Worm (Caenorhabditis elegans) whole organism, L2 larva: Measurements from ENCODE around the gene rfk-1.

ENCODE experiments used
- R02D3.7 ChIP-seq: fragments of 150-350 bp; optimal IDR thresholded peaks from 2 replicates; lab custom pipeline; 2014; ENCODE audit warnings: missing biosample characterization, missing genetic modification characterization
- blmp-1 ChIP-seq: sonication (generic microtip); optimal IDR thresholded peaks from 2 replicates; lab custom pipeline; 2017; ENCODE audit warnings: missing genetic modification characterization, mild to moderate bottlenecking, missing compliant biosample characterization, antibody characterized with exemption, moderate library complexity; ENCODE audit not compliant: insufficient read depth
- dmd-4 ChIP-seq: sonication (generic microtip); optimal IDR thresholded peaks from 2 replicates; lab custom pipeline; 2017; ENCODE audit warnings: missing biosample characterization, missing genetic modification characterization
- egl-27 ChIP-seq: sonication (generic microtip); optimal IDR thresholded peaks from 3 replicates; lab custom pipeline; 2017; ENCODE audit warnings: missing biosample characterization, missing genetic modification reagents, missing genetic modification characterization
- fos-1 ChIP-seq: fragments of 150-350 bp; optimal IDR thresholded peaks from 2 replicates; lab custom pipeline; 2014; ENCODE audit warnings: missing biosample characterization, missing genetic modification characterization
- lsy-2 ChIP-seq, 2 experiments: fragments of 150-350 bp in 1 of 2; sonication (generic microtip) in 1 of 2; optimal IDR thresholded peaks; 2 replicates each; lab custom pipeline; 2014 to 2017; ENCODE audit warnings: missing biosample characterization in 2 of 2, missing genetic modification characterization in 2 of 2
- mab-5 ChIP-seq: fragments of 150-350 bp; optimal IDR thresholded peaks from 2 replicates; lab custom pipeline; 2014; ENCODE audit warnings: missing biosample characterization, missing genetic modification characterization
- nhr-23 ChIP-seq: fragments of 150-350 bp; optimal IDR thresholded peaks from 2 replicates; lab custom pipeline; 2014; ENCODE audit warnings: missing biosample characterization, missing genetic modification reagents, missing genetic modification characterization
- nhr-25 ChIP-seq: fragments of 150-350 bp; sonication (generic microtip); optimal IDR thresholded peaks from 3 replicates; lab custom pipeline; 2014; ENCODE audit warnings: missing biosample characterization, missing genetic modification characterization
- nhr-77 ChIP-seq: fragments of 150-350 bp; optimal IDR thresholded peaks from 2 replicates; lab custom pipeline; 2014; ENCODE audit warnings: missing biosample characterization, missing genetic modification characterization
- snpc-4 ChIP-seq: fragments of 150-350 bp; optimal IDR thresholded peaks from 2 replicates; lab custom pipeline; 2014; ENCODE audit warnings: missing biosample characterization, missing genetic modification characterization
- unc-39 ChIP-seq: fragments of 150-350 bp; optimal IDR thresholded peaks from 2 replicates; lab custom pipeline; 2014; ENCODE audit warnings: missing biosample characterization, missing genetic modification characterization
- unc-62 ChIP-seq: fragments of 150-350 bp; optimal IDR thresholded peaks from 2 replicates; lab custom pipeline; 2014; ENCODE audit warnings: missing biosample characterization, missing genetic modification reagents, missing genetic modification characterization
- ztf-4 ChIP-seq: fragments of 150-350 bp; optimal IDR thresholded peaks from 2 replicates; lab custom pipeline; 2014; ENCODE audit warnings: missing biosample characterization, missing genetic modification characterization

DNA sequence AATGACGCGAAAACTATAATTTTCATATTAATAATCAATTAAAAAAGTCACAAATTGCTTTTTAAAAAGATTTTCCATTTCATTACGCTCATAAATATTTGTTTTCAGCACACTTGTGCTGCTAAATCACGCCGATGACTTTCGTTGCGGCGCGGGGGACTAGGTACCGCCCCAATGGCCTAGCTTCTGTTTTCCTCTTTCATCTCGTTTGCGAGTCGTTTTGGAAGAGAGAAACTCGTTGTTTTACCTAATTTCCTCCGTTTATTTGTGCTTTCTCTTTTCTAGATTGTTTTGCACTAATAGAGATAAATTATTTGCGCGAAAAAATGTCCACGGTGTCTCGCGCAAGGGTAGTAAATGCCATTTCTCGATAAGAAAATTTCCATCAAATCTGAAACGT, 28.2 kb downstream of the rfk-1 start:
- TF ChIP-seq nhr-25: no peak
- TF ChIP-seq ztf-4 (tag; lab: Kevin White, UChicago): no peak
- no peak for TF ChIP-seq R02D3.7
- no peak for TF ChIP-seq fos-1 (tag; lab: Kevin White, UChicago)
- TF ChIP-seq mab-5: no peak
- TF ChIP-seq lsy-2 (tag; optimal IDR thresholded peaks at IDR 0.05; lab: Kevin White, UChicago): no peak
- TF ChIP-seq nhr-23 (tag; lab: Kevin White, UChicago): no peak
- no peak for TF ChIP-seq unc-39 (tag; lab: Kevin White, UChicago)
- no peak for TF ChIP-seq nhr-77 (tag; lab: Kevin White, UChicago)
- no peak for TF ChIP-seq unc-62 (GFP tag; lab: Kevin White, UChicago)
- no peak for TF ChIP-seq blmp-1 (tag; lab: Kevin White, UChicago)
- TF ChIP-seq dmd-4 (tag; lab: Kevin White, UChicago): no peak
- no peak for TF ChIP-seq snpc-4
- no peak for TF ChIP-seq egl-27 (tag; lab: Kevin White, UChicago)
